Worm (Caenorhabditis elegans): ENCODE results near the gene mif-4.

mif-4 gene

ce11 chrIV:6323654-6324224, 12.1 kb downstream of the mif-4 start, which contains the start of gene sqd-1 (continued):
- TF ChIP-seq dpl-1 (GFP tag; optimal IDR thresholded peaks at IDR 0.05) (peak; percentile 93), F44E2.7 (GFP tag; IDR thresholded peaks at IDR 0.05) (no peak), nhr-41 (GFP tag; IDR thresholded peaks at IDR 0.05) (peak; percentile 48; the same call in 1 of the 2 replicates), nhr-6 (tag; optimal IDR thresholded peaks at IDR 0.05) (peak; percentile 93), spr-1 (tag; optimal IDR thresholded peaks at IDR 0.05) (peak; percentile 92), hlh-11 (tag; optimal IDR thresholded peaks at IDR 0.05) (peak; percentile 95), madf-9 (GFP tag; conservative IDR thresholded peaks at IDR 0.05) (peak; percentile 92), pha-4 (GFP tag; IDR thresholded peaks at IDR 0.05) (peak; percentile 92), pha-4 (tag; optimal IDR thresholded peaks at IDR 0.05) (no peak), snpc-4 (tag; optimal IDR thresholded peaks at IDR 0.05) (peak; percentile 49), lin-38 (GFP tag; IDR thresholded peaks at IDR 0.05) (peak; percentile 92), lsy-2 (tag; optimal IDR thresholded peaks at IDR 0.05) (peak; percentile 95 to 99), lin-13 (GFP tag; optimal IDR thresholded peaks at IDR 0.05) (peak; percentile 90), ZK546.5 (tag; optimal IDR thresholded peaks at IDR 0.05) (peak; percentile 100), Y5F2A.4 (GFP tag; optimal IDR thresholded peaks at IDR 0.05) (peak; percentile 72), dmd-8 (GFP tag; IDR thresholded peaks at IDR 0.05) (peak; percentile 53; the same call in 1 of the 2 replicates), egl-27 (tag; optimal IDR thresholded peaks at IDR 0.05) (no peak), hmg-1.1 (GFP tag; IDR thresholded peaks at IDR 0.05) (peak; percentile 96), unc-39 (tag; optimal IDR thresholded peaks at IDR 0.05) (no peak), zfp-3 (GFP tag; conservative IDR thresholded peaks at IDR 0.05) (peak; percentile 90), duxl-1 (tag; optimal IDR thresholded peaks at IDR 0.05; ENCODE audit: poor library complexity) (peak; percentile 82), nhr-25 (tag; optimal IDR thresholded peaks at IDR 0.05; ENCODE audit: borderline replicate concordance, insufficient read depth) (peak; percentile 84), ces-1 (GFP tag; optimal IDR thresholded peaks at IDR 0.05) (peak; percentile 52), tra-1 (GFP tag; IDR thresholded peaks at IDR 0.05) (peak; percentile 93), ceh-20 (GFP tag; IDR thresholded peaks at IDR 0.05) (peak; percentile 93), zfp-2 (tag; optimal IDR thresholded peaks at IDR 0.05) (peak; percentile 99), daf-16 (GFP tag; optimal IDR thresholded peaks at IDR 0.05) (peak; percentile 60 to 94), daf-16 (tag; optimal IDR thresholded peaks at IDR 0.05) (peak; percentile 87), ceh-28 (tag; optimal IDR thresholded peaks at IDR 0.05) (no peak), Y105C5A.15 (GFP tag; IDR thresholded peaks at IDR 0.05) (0 out of 2 replicates have a peak, but pooled peaks have one; percentile 64), F10B5.3 (tag; optimal IDR thresholded peaks at IDR 0.05) (peak; percentile 88), D1046.2 (GFP tag; IDR thresholded peaks at IDR 0.05) (peak; percentile 68; the same call in 1 of the 2 replicates), ceh-82 (tag; optimal IDR thresholded peaks at IDR 0.05) (peak; percentile 24), ceh-32 (tag; optimal IDR thresholded peaks at IDR 0.05; ENCODE audit: poor library complexity) (peak; percentile 79), daf-8 (GFP tag; IDR thresholded peaks at IDR 0.05) (no peak)

DNA sequence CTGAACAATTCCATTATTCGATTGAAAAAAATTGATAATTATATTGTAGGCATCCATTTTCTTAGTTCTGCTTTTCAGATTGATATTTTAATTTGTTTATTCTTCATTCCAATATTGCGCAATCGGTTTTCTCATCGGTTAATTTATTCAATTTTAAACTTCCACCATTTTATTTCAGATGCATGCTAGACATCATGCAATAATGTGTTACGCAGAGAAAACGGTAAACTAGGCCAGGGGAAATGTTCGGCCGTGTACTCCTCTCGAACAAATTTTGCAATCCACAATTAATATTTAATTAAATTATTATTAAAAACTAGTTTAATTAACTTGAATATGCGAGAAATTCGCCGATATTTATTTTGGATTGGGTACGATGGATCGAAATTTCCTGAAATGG, 14.1 kb downstream of the mif-4 start, which contains the start of gene Y73B6BL.29:
Gene Y73B6BL.29, plus strand, starts transcription at position 263 of the 400 bp plus-strand sequence.
- peak; percentile 95 for TF ChIP-seq unc-130 (GFP tag; optimal IDR thresholded peaks at IDR 0.05)
- TF ChIP-seq ztf-7 (tag; optimal IDR thresholded peaks at IDR 0.05): peak; percentile 84
- TF ChIP-seq tra-1 (GFP tag; IDR thresholded peaks at IDR 0.05): peak; percentile 76; the same call in 1 of the 2 replicates
- no peak for TF ChIP-seq lim-7 (GFP tag; IDR thresholded peaks at IDR 0.05)
- peak; percentile 96 for TF ChIP-seq nhr-6 (tag; optimal IDR thresholded peaks at IDR 0.05)
- 0 out of 2 replicates have a peak, but pooled peaks have one; percentile 62 for TF ChIP-seq tag-97 (GFP tag; IDR thresholded peaks at IDR 0.05)
- TF ChIP-seq spr-3 (GFP tag; optimal IDR thresholded peaks at IDR 0.05): no peak
- peak; percentile 71 for TF ChIP-seq hlh-11 (tag; optimal IDR thresholded peaks at IDR 0.05)
- TF ChIP-seq D1046.2 (GFP tag; IDR thresholded peaks at IDR 0.05): no peak
- no peak for TF ChIP-seq ceh-28 (tag; optimal IDR thresholded peaks at IDR 0.05)
- TF ChIP-seq dmd-6 (GFP tag; IDR thresholded peaks at IDR 0.05): peak; percentile 78
- TF ChIP-seq lin-1 (GFP tag; IDR thresholded peaks at IDR 0.05): peak; percentile 29; the same call in 1 of the 2 replicates
- peak; percentile 85 for TF ChIP-seq nhr-102 (tag; optimal IDR thresholded peaks at IDR 0.05)
- TF ChIP-seq F49E8.2 (tag; optimal IDR thresholded peaks at IDR 0.05; ENCODE audit: borderline replicate concordance): peak; percentile 81
- no peak for TF ChIP-seq ceh-62 (tag; optimal IDR thresholded peaks at IDR 0.05)
- TF ChIP-seq php-3 (GFP tag; IDR thresholded peaks at IDR 0.05): no peak
- peak; percentile 68 for TF ChIP-seq hlh-30 (tag; optimal IDR thresholded peaks at IDR 0.05; ENCODE audit: insufficient read depth)
- TF ChIP-seq hif-1 (tag; optimal IDR thresholded peaks at IDR 0.05): peak in 1 of 2 experiments; percentile 96
- TF ChIP-seq skn-1 (tag; optimal IDR thresholded peaks at IDR 0.05): no peak
- TF ChIP-seq aha-1 (tag): peak; percentile 85
- TF ChIP-seq nhr-10 (tag; optimal IDR thresholded peaks at IDR 0.05): no peak
